Worm (Caenorhabditis elegans) whole organism, L2 larva: ENCODE measurements around the gene srw-133.

Source experiments
- ama-1 ChIP-seq: fragments of 150-350 bp; optimal IDR thresholded peaks from 2 replicates; lab custom pipeline; 2018; ENCODE audit warnings: inconsistent platforms
- ceh-82 ChIP-seq: fragments of 150-350 bp; optimal IDR thresholded peaks from 2 replicates; lab custom pipeline; 2014; ENCODE audit warnings: missing biosample characterization, missing genetic modification characterization
- dmd-4 ChIP-seq: sonication (generic microtip); optimal IDR thresholded peaks from 2 replicates; lab custom pipeline; 2017; ENCODE audit warnings: missing biosample characterization, missing genetic modification characterization
- nhr-11 ChIP-seq: fragments of 150-350 bp; optimal IDR thresholded peaks from 2 replicates; lab custom pipeline; 2014; ENCODE audit warnings: missing biosample characterization, missing genetic modification characterization
- zag-1 ChIP-seq: fragments of 150-350 bp; optimal IDR thresholded peaks from 2 replicates; lab custom pipeline; 2014; ENCODE audit warnings: missing biosample characterization, missing genetic modification characterization
- ztf-11 ChIP-seq: sonication (generic microtip); optimal IDR thresholded peaks from 2 replicates; lab custom pipeline; 2017; ENCODE audit warnings: missing biosample characterization, missing genetic modification characterization
- ztf-4 ChIP-seq: fragments of 150-350 bp; optimal IDR thresholded peaks from 2 replicates; lab custom pipeline; 2014; ENCODE audit warnings: missing biosample characterization, missing genetic modification characterization

DNA sequence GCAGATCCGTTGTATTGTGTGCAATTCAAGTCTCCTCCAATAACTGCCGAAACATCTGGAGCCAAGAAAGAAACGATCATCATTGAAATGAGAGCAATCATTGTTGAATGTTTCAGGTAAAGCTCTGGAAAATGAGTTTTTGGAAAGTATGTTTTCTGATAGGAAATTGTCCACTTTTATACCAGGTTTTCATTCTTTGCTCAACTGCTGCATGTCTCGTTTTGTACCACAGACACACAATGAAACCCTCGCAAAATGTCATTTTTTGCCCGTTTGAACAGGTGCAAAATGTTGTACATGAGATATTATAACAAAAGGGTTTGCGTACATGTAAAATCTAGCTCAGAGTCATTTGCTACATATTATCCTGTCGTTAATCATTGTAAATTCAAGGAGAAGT is 6.1 kb upstream of the srw-133 start, which contains the start of gene T05B4.10:
- no peak for TF ChIP-seq zag-1
- no peak for TF ChIP-seq ama-1 (lab: Kevin White, UChicago)
- no peak for TF ChIP-seq ztf-4 (tag; lab: Kevin White, UChicago)
- no peak for TF ChIP-seq ztf-11 (tag; lab: Kevin White, UChicago)
- TF ChIP-seq dmd-4 (tag; lab: Kevin White, UChicago), result no peak
- TF ChIP-seq nhr-11, result no peak
- no peak for TF ChIP-seq ceh-82
